Fruit fly (Drosophila melanogaster) whole organism: ENCODE measurements around the gene CG13449.

Source experiments
- CG8478 ChIP-seq: fragments of >200 bp; optimal IDR thresholded peaks from 2 replicates; lab custom pipeline; 2018; ENCODE audit warnings: inconsistent platforms
- Dll ChIP-seq: fragments of >200 bp; optimal IDR thresholded peaks from 2 replicates; lab custom pipeline; 2017
- pan ChIP-seq: fragments of >200 bp; optimal IDR thresholded peaks from 2 replicates; lab custom pipeline; 2017
- psq ChIP-seq: fragments of >200 bp; optimal IDR thresholded peaks from 2 replicates; lab custom pipeline; 2017
- usp ChIP-seq: fragments of >200 bp; optimal IDR thresholded peaks from 2 replicates; lab custom pipeline; 2017; ENCODE audit warnings: missing biosample characterization, missing genetic modification characterization, mixed read lengths

DNA sequence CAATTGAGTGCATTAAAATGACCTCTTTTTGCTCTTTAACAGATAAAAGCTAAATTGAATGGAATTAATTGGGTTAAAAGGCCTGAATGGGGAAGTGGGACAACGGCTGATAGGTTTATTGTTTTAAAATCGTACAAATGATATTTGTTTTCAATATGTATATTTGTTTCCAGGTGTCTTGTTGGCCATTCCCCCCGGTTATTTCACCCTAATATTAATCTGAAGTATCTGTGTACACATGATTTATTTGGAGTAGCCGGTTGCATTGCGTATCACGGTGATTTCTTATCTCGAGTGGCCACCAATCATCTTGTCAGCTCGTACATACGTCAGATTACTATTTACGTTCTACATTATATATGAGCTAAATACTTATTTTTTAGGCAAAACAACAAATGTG lies 23.7 kb upstream of the CG13449 start:
- TF ChIP-seq psq (no peak), CG8478 (lab: Kevin White, UChicago) (no peak), Dll (lab: Kevin White, UChicago) (no peak), usp (no peak), pan (lab: Kevin White, UChicago) (no peak)
